Worm (Caenorhabditis elegans): ENCODE results near the gene srd-19.

Gene srd-19

ce11 chrV:13411225-13411991, 17.2 kb downstream of the srd-19 start:
- TF ChIP-seq him-1 (tag; optimal IDR thresholded peaks at IDR 0.05): no peak
- no peak for TF ChIP-seq W03F9.2 (tag; optimal IDR thresholded peaks at IDR 0.05)
- TF ChIP-seq dao-5 (tag; optimal IDR thresholded peaks at IDR 0.05): no peak

DNA sequence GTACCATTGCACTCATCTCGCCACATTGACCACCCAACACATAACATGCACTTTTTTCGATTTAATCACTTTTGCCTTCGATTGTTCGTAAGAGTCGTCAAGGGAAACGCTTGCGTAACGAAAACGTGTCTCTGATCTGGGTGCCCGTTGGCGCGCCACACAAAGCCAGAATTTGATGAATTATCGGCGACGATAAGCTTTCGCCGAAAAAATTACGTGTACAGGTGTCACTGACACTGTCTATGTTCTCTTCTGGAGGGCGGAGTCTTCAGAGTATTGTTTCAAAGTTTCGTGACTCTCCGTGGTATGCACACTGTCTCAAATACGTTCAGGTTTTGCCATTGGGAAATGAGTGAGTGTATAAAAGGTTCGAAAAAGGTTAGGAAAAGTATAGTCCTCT, 17.9 kb downstream of the srd-19 start, which contains the start of gene F53F1.4:
Gene F53F1.4 (plus strand): TSS at position 390 of the 400 bp plus-strand sequence.
- TF ChIP-seq him-1 (tag; optimal IDR thresholded peaks at IDR 0.05): no peak
- TF ChIP-seq dao-5 (tag; optimal IDR thresholded peaks at IDR 0.05): no peak
- TF ChIP-seq W03F9.2 (tag; optimal IDR thresholded peaks at IDR 0.05): no peak

- no peak for TF ChIP-seq him-1 (tag; optimal IDR thresholded peaks at IDR 0.05)
- TF ChIP-seq W03F9.2 (tag; optimal IDR thresholded peaks at IDR 0.05): no peak
- TF ChIP-seq dao-5 (tag; optimal IDR thresholded peaks at IDR 0.05): no peak
Observed at ce11 chrV:13409089-13409488, 19.5 kb downstream of the srd-19 start.

DNA sequence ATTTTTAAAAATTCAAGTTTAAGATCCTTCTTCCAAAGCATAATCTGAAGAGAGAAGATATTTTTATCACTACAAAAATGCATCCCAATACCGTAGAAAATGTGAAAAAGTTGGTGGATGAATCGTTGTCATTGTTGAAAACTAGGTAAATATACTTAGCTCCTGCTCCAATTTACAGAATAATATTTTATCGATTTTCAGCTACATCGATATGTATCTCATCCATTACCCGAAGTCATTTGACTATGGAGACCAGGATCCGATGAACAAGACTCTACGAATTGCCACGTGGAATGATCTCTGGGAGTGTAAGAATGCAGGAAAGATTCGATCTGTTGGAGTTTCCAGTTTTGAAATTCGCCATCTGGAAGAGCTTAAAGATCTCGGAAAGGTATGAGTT, 20.1 kb downstream of the srd-19 start:
- TF ChIP-seq him-1 (tag; optimal IDR thresholded peaks at IDR 0.05) (no peak), dao-5 (tag; optimal IDR thresholded peaks at IDR 0.05) (no peak), W03F9.2 (tag; optimal IDR thresholded peaks at IDR 0.05) (no peak)

ce11 chrV:13407913-13408312, 20.6 kb downstream of the srd-19 start, which contains the start of gene F53F1.3:
F53F1.3 (plus strand) TSS chrV:13408242.
- no peak for TF ChIP-seq W03F9.2 (tag; optimal IDR thresholded peaks at IDR 0.05)
- TF ChIP-seq him-1 (tag; optimal IDR thresholded peaks at IDR 0.05): no peak
- TF ChIP-seq dao-5 (tag; optimal IDR thresholded peaks at IDR 0.05): no peak

DNA sequence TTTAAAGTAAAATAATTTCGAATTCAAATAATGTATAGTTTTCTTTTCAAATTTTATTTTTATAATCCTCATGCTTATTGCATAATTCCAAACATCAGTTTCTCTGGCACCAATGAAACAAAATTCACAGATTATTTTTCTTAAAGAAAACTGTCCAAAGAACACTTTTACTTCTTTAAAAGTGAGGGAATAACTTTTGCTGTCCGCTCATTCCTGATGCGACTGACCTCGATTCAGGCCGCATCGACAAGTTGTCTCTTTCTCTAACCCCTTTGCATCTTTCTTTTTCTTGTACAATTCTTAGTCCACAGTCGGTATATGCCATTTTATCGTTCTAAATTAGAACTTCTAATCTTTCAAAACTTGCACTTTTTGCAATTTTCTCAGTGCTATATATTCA, 22.0 kb downstream of the srd-19 start, which contains the start of gene F53F1.2:
Gene F53F1.2 (plus strand): TSS at position 306 of the 400 bp plus-strand sequence.
- TF ChIP-seq dao-5 (tag; optimal IDR thresholded peaks at IDR 0.05): no peak
- TF ChIP-seq W03F9.2 (tag; optimal IDR thresholded peaks at IDR 0.05): no peak
- no peak for TF ChIP-seq him-1 (tag; optimal IDR thresholded peaks at IDR 0.05)

- TF ChIP-seq him-1 (tag; optimal IDR thresholded peaks at IDR 0.05) (no peak), dao-5 (tag; optimal IDR thresholded peaks at IDR 0.05) (no peak), W03F9.2 (tag; optimal IDR thresholded peaks at IDR 0.05) (no peak)
Observed at ce11 chrV:13406032-13406431, 22.5 kb downstream of the srd-19 start, which contains the start of gene cutl-1. cutl-1 (minus strand) TSS chrV:13406114.

- no peak for TF ChIP-seq dao-5 (tag; optimal IDR thresholded peaks at IDR 0.05)
- TF ChIP-seq him-1 (tag; optimal IDR thresholded peaks at IDR 0.05): no peak
- no peak for TF ChIP-seq W03F9.2 (tag; optimal IDR thresholded peaks at IDR 0.05)
Observed at ce11 chrV:13402524-13402923, 26.0 kb downstream of the srd-19 start.

DNA sequence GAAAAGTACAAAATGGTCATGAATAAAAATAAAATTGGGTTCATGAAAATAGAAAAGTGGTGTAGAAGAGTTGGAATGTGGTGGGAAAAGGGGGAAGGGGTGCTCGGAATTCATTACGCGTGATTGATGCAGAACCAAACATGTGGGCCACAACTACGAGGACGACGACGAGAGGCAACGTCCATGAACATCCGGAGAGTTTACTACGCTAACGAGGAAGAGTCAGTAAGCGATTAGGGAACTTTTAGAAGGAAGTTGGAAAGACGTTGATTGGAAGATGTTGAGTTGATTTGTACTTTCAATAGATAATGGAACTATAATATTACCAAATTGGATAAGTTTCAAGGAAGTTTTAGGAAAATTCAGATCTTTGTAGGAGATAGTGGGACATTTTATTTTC, 26.9 kb downstream of the srd-19 start:
- TF ChIP-seq W03F9.2 (tag; optimal IDR thresholded peaks at IDR 0.05) (no peak), him-1 (tag; optimal IDR thresholded peaks at IDR 0.05) (no peak), dao-5 (tag; optimal IDR thresholded peaks at IDR 0.05) (no peak)

DNA sequence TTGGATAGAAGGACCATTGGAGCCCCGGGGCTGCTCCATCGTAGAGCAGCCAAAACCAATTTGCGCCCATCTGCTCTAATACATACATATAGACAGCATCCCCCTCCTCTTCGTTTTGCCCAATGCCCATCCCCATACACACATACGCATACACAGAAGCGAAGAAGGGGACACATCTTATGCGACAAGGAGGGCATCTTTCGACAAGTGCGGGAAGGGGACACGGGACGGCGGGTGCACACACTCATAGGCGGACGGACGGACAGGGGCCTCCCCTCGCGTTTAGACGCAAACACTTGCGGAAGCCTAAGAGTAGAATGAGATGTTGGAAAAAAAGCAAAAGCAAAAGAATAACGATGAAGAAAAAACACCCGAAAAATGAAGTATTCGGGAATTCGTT, 32.1 kb downstream of the srd-19 start:
- TF ChIP-seq dao-5 (tag; optimal IDR thresholded peaks at IDR 0.05) (no peak), W03F9.2 (tag; optimal IDR thresholded peaks at IDR 0.05) (no peak), him-1 (tag; optimal IDR thresholded peaks at IDR 0.05) (peak; percentile 70)

ce11 chrV:13394968-13395367, 33.6 kb downstream of the srd-19 start:
- no peak for TF ChIP-seq him-1 (tag; optimal IDR thresholded peaks at IDR 0.05)

DNA sequence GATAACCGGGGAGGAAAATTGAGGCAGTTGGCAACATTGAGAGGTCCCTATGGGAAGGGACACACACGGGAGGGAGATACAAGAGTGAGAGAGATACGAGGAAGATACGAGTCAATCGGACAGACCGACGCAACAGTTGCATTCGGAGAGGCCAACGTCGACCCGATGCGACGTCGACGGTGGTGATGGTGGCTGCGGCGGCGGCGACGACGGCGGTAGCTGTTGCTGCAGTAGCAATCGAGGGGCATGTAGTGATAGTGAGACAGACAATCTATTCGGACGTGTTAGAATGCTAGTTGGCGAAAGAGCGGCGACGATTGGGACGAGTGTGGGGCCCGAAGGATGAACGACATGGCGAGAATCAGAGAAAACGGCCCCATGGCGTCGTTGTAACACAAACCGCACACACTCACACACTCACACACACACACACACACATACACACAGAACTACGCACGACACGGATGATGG, 35.2 kb downstream of the srd-19 start:
- TF ChIP-seq him-1 (tag; optimal IDR thresholded peaks at IDR 0.05): no peak
- no peak for TF ChIP-seq dao-5 (tag; optimal IDR thresholded peaks at IDR 0.05)
- TF ChIP-seq W03F9.2 (tag; optimal IDR thresholded peaks at IDR 0.05): no peak

DNA sequence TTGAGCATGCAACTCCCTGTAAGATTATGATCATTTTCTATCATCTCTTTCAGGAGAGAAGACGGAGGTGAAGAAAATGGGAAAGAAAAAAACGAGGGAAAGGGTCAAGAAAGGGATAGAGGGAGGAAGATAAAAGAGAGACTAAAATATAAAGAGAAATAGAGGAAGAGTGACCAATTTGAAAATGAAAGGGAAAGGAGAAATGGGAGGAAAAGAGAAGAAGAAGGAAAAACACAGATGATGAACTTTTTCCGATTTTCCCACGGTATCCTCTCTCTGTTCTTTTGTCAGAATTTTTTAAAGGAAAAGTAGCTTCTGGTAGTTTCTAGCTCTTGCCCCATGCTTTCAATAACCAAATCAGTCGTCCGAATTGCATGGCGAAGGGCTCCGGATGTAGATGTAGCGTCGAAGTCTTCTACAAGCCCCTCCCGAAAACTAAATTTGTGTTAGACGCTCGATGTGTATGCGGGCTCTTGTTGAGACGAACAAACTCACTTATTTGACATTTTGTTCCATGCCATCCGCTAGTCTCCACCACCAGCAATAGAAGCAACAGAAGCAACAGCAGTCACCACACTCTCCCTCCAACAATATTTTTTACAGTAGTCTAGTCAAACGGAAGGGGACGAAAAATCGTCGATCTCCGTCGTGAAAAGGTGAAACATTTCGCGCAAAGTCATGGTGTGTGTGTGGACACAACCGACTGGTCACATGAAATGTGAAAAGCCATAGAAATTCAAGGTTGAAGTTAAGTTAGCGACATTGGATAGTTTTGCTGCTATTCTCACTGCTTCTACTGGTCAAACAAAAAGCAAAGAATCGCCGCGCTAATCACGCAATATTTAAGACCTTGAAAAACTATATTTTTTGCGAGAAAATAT, 36.9 kb downstream of the srd-19 start, which contains the start of gene somi-1:
Gene somi-1 (minus strand): TSS at position 18 of the 881 bp plus-strand sequence.
- TF ChIP-seq W03F9.2 (tag; optimal IDR thresholded peaks at IDR 0.05): no peak
- TF ChIP-seq him-1 (tag; optimal IDR thresholded peaks at IDR 0.05): peak; percentile 8

DNA sequence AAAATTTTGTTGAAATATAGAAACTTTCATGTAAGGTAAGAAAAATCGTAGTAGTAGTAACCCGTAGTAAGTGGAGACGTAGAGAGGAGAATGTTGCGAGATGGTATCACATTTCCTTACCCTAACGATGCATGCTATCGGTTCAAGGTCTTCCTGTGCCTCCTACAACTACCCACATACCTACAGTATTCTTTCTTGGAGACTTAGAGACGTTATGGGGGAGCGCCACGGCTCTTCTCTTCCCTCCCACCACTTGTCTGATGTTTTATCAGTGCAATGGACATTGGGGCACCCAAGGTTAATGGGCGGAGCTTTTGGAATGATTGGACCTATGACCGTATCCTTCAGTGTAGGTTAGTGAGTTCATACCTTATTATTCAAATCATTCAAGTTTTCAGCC, 37.6 kb downstream of the srd-19 start:
- TF ChIP-seq dao-5 (tag; optimal IDR thresholded peaks at IDR 0.05) (no peak), him-1 (tag; optimal IDR thresholded peaks at IDR 0.05) (no peak), W03F9.2 (tag; optimal IDR thresholded peaks at IDR 0.05) (no peak)

All from whole organism, L4/young adult.